Fruit fly (Drosophila melanogaster): ENCODE data around the gene CG34256.

- TF ChIP-seq CG8478 (optimal IDR thresholded peaks at IDR 0.05), result no peak
- no peak for TF ChIP-seq CTCF (optimal IDR thresholded peaks at IDR 0.05)
These were observed 43.1 kb upstream of the CG34256 start for dm6 chr3L:19032676-19033075.

Measured in S2 (cell line).